Worm (Caenorhabditis elegans) whole organism, late embryonic: ENCODE measurements around the gene W04E12.9.

Source experiments
- ceh-18 ChIP-seq: sonication (generic microtip); optimal IDR thresholded peaks from 2 replicates; lab custom pipeline; 2016; ENCODE audit warnings: missing genetic modification characterization, missing compliant biosample characterization
- ceh-19 ChIP-seq: fragments of 200-800 bp; sonication (Bioruptor generic); optimal IDR thresholded peaks from 2 replicates; lab custom pipeline; 2018; ENCODE audit warnings: mild to moderate bottlenecking, missing genetic modification characterization, missing compliant biosample characterization
- ceh-2 ChIP-seq: sonication (generic microtip); optimal IDR thresholded peaks from 2 replicates; lab custom pipeline; 2016; ENCODE audit warnings: missing genotype, missing genetic modification characterization, missing compliant biosample characterization
- ceh-22 ChIP-seq: sonication (generic microtip); optimal IDR thresholded peaks from 2 replicates; lab custom pipeline; 2017; ENCODE audit warnings: missing biosample characterization, missing genetic modification characterization
- ceh-24 ChIP-seq: sonication (generic microtip); optimal IDR thresholded peaks from 2 replicates; lab custom pipeline; 2016; ENCODE audit warnings: mild to moderate bottlenecking, missing genetic modification characterization, missing compliant biosample characterization
- ceh-34 ChIP-seq: sonication (generic microtip); optimal IDR thresholded peaks from 2 replicates; lab custom pipeline; 2016; ENCODE audit warnings: mild to moderate bottlenecking, missing genetic modification characterization, missing compliant biosample characterization
- ceh-45 ChIP-seq: fragments of 200-800 bp; sonication (Bioruptor generic); IDR thresholded peaks from 2 replicates; pipeline ENCODE4 v1.3.6; 2022; ENCODE audit warnings: missing genetic modification reagents, missing genetic modification characterization, missing compliant biosample characterization
- ceh-9 ChIP-seq: sonication (generic microtip); optimal IDR thresholded peaks from 2 replicates; lab custom pipeline; 2016; ENCODE audit warnings: mild to moderate bottlenecking, missing genetic modification characterization, inconsistent platforms, missing compliant biosample characterization
- che-1 ChIP-seq: sonication (generic microtip); optimal IDR thresholded peaks from 2 replicates; lab custom pipeline; 2016; ENCODE audit warnings: mild to moderate bottlenecking, missing genetic modification characterization, missing compliant biosample characterization
- dve-1 ChIP-seq: sonication (generic microtip); optimal IDR thresholded peaks from 2 replicates; lab custom pipeline; 2017; ENCODE audit warnings: antibody characterized with exemption, mild to moderate bottlenecking, missing genetic modification characterization, missing compliant biosample characterization
- elt-2 ChIP-seq: sonication (generic microtip); optimal IDR thresholded peaks from 2 replicates; lab custom pipeline; 2016; ENCODE audit warnings: missing genetic modification reagents, missing genetic modification characterization, missing compliant biosample characterization
- ets-4 ChIP-seq: sonication (generic microtip); optimal IDR thresholded peaks from 2 replicates; lab custom pipeline; 2016; ENCODE audit warnings: missing genetic modification characterization, missing compliant biosample characterization
- eyg-1 ChIP-seq: sonication (generic microtip); optimal IDR thresholded peaks from 2 replicates; lab custom pipeline; 2016; ENCODE audit warnings: missing genotype, missing genetic modification characterization, missing compliant biosample characterization
- hlh-13 ChIP-seq: fragments of 200-800 bp; sonication (Bioruptor generic); optimal IDR thresholded peaks from 2 replicates; lab custom pipeline; 2018; ENCODE audit warnings: mild to moderate bottlenecking, missing genetic modification characterization, missing compliant biosample characterization
- hlh-15 ChIP-seq: sonication (generic microtip); optimal IDR thresholded peaks from 2 replicates; lab custom pipeline; 2016; ENCODE audit warnings: missing genetic modification characterization, missing compliant biosample characterization
- hlh-30 ChIP-seq: sonication (generic microtip); optimal IDR thresholded peaks from 2 replicates; lab custom pipeline; 2017; ENCODE audit warnings: antibody characterized with exemption, missing genetic modification characterization, missing compliant biosample characterization; ENCODE audit not compliant: insufficient read depth
- lin-11 ChIP-seq: fragments of 200-800 bp; sonication (Bioruptor generic); optimal IDR thresholded peaks from 2 replicates; lab custom pipeline; 2018; ENCODE audit warnings: mild to moderate bottlenecking, missing genetic modification characterization, missing compliant biosample characterization
- mec-3 ChIP-seq: sonication (generic microtip); optimal IDR thresholded peaks from 2 replicates; lab custom pipeline; 2016; ENCODE audit warnings: borderline replicate concordance, missing genetic modification characterization, missing compliant biosample characterization
- nhr-11 ChIP-seq: fragments of 150-350 bp; optimal IDR thresholded peaks from 2 replicates; lab custom pipeline; 2014; ENCODE audit warnings: missing biosample characterization, missing genetic modification characterization
- odd-2 ChIP-seq: sonication (generic microtip); optimal IDR thresholded peaks from 2 replicates; lab custom pipeline; 2017; ENCODE audit warnings: antibody characterized with exemption, mild to moderate bottlenecking, missing genetic modification characterization, missing compliant biosample characterization
- pax-1 ChIP-seq: fragments of 150-350 bp; optimal IDR thresholded peaks from 2 replicates; lab custom pipeline; 2014; ENCODE audit warnings: missing biosample characterization, missing genetic modification characterization
- pha-2 ChIP-seq: sonication (generic microtip); optimal IDR thresholded peaks from 2 replicates; lab custom pipeline; 2017; ENCODE audit warnings: mild to moderate bottlenecking, missing genetic modification characterization, missing compliant biosample characterization
- pqm-1 ChIP-seq: sonication (generic microtip); optimal IDR thresholded peaks from 2 replicates; lab custom pipeline; 2016; ENCODE audit warnings: missing genetic modification characterization, missing compliant biosample characterization
- pros-1 ChIP-seq: fragments of 150-350 bp; optimal IDR thresholded peaks from 2 replicates; lab custom pipeline; 2014; ENCODE audit warnings: missing biosample characterization, missing genetic modification reagents, missing genetic modification characterization
- ref-2 ChIP-seq: sonication (generic microtip); optimal IDR thresholded peaks from 2 replicates; lab custom pipeline; 2016; ENCODE audit warnings: missing genetic modification characterization, missing compliant biosample characterization
- sdc-2 ChIP-seq: sonication (generic microtip); optimal IDR thresholded peaks from 2 replicates; lab custom pipeline; 2016; ENCODE audit warnings: missing genotype, missing genetic modification characterization, missing compliant biosample characterization
- sox-2 ChIP-seq: fragments of 200-800 bp; sonication (Bioruptor generic); IDR thresholded peaks from 2 replicates; pipeline ENCODE4 v1.3.6; 2022; ENCODE audit warnings: missing genetic modification reagents, missing genetic modification characterization, missing compliant biosample characterization
- sox-4 ChIP-seq: sonication (generic microtip); optimal IDR thresholded peaks from 2 replicates; lab custom pipeline; 2017; ENCODE audit warnings: mild to moderate bottlenecking, missing genetic modification characterization, inconsistent platforms, missing compliant biosample characterization
- syd-9 ChIP-seq: sonication (generic microtip); optimal IDR thresholded peaks from 2 replicates; lab custom pipeline; 2016; ENCODE audit warnings: mild to moderate bottlenecking, missing genetic modification characterization, moderate library complexity, missing compliant biosample characterization
- ttx-3 ChIP-seq: sonication (generic microtip); optimal IDR thresholded peaks from 2 replicates; lab custom pipeline; 2016; ENCODE audit warnings: missing genetic modification reagents, missing genetic modification characterization, missing compliant biosample characterization
- unc-42 ChIP-seq: sonication (generic microtip); optimal IDR thresholded peaks from 2 replicates; lab custom pipeline; 2016; ENCODE audit warnings: missing genotype, missing genetic modification characterization, missing compliant biosample characterization
- unc-55 ChIP-seq: sonication (generic microtip); optimal IDR thresholded peaks from 2 replicates; lab custom pipeline; 2017; ENCODE audit warnings: missing biosample characterization, missing genetic modification reagents, missing genetic modification characterization
- zip-5 ChIP-seq: sonication (generic microtip); optimal IDR thresholded peaks from 2 replicates; lab custom pipeline; 2016; ENCODE audit warnings: missing genetic modification characterization, missing compliant biosample characterization
- ztf-16 ChIP-seq: sonication (generic microtip); optimal IDR thresholded peaks from 2 replicates; lab custom pipeline; 2017; ENCODE audit warnings: missing genetic modification characterization, missing compliant biosample characterization

Gene W04E12.9

ce11 chrV:19741651-19742050 lies 14.7 kb upstream of the W04E12.9 start, which contains the start of gene W04E12.3:
Gene W04E12.3 (plus strand): TSS chrV:19741951.
- TF ChIP-seq sdc-2 (tag; lab: Kevin White, UChicago) (no peak), hlh-30 (tag; lab: Kevin White, UChicago) (no peak), nhr-11 (tag; lab: Kevin White, UChicago) (no peak), ceh-19 (GFP tag; lab: Kevin White, UChicago) (no peak), pax-1 (tag; lab: Kevin White, UChicago) (no peak), pqm-1 (tag; lab: Kevin White, UChicago) (no peak), ceh-22 (no peak), unc-55 (GFP tag; lab: Kevin White, UChicago) (no peak), zip-5 (no peak), ceh-2 (tag; lab: Kevin White, UChicago) (no peak), hlh-15 (tag; lab: Kevin White, UChicago) (no peak), ceh-24 (tag; lab: Kevin White, UChicago) (no peak), sox-2 (GFP tag; lab: Robert Waterston, UW) (no peak), ceh-18 (tag; lab: Kevin White, UChicago) (no peak), ceh-9 (tag; lab: Kevin White, UChicago) (no peak), lin-11 (no peak), ceh-34 (tag; lab: Kevin White, UChicago) (no peak), dve-1 (no peak)

- no peak for TF ChIP-seq ceh-34 (tag; lab: Kevin White, UChicago)
- TF ChIP-seq pha-2 (tag; lab: Kevin White, UChicago) = no peak
- TF ChIP-seq, all 69 proteins: peak for 0
Observed at ce11 chrV:19743305-19743704, 13.0 kb upstream of the W04E12.9 start, which contains the start of gene W04E12.4. Gene W04E12.4 (plus strand): TSS chrV:19743605.

ce11 chrV:19743794-19744193 lies 12.6 kb upstream of the W04E12.9 start:
- TF ChIP-seq mec-3 (tag; lab: Kevin White, UChicago) = no peak
- TF ChIP-seq unc-42 (tag; lab: Kevin White, UChicago) = no peak
- no peak for TF ChIP-seq eyg-1 (tag; lab: Kevin White, UChicago)
- TF ChIP-seq sox-4 (tag; lab: Kevin White, UChicago) = no peak
- TF ChIP-seq syd-9 (tag; lab: Kevin White, UChicago) = no peak
- no peak for TF ChIP-seq sdc-2 (tag; lab: Kevin White, UChicago)

- TF ChIP-seq che-1 (no peak), odd-2 (no peak), eyg-1 (tag; lab: Kevin White, UChicago) (no peak), ref-2 (tag; lab: Kevin White, UChicago) (no peak), lin-11 (no peak), dve-1 (no peak), ttx-3 (tag; lab: Kevin White, UChicago) (no peak), ets-4 (tag; lab: Kevin White, UChicago) (no peak), ztf-16 (tag; lab: Kevin White, UChicago) (no peak), hlh-30 (tag; lab: Kevin White, UChicago) (no peak)
Observed at ce11 chrV:19744210-19744609, 12.1 kb upstream of the W04E12.9 start.

DNA sequence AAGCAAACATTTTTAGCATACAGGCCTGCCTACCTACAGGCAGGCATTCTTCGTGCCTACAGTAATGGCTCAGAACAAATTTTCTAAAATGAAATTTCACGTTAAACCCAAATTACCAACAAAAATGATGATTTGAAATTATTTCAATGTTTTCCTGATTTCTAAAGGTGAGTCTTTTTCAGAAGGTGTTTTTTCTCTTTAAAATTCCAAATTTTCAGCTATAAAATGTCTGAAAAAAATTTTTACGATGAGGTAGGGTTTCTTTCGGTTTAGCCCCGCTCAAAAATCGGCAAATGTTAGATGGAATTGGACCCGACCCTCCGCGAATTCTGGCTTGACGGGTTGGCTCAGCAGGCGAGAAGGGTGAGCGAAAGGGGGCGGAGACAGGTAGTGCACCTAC lies 10.5 kb upstream of the W04E12.9 start, which contains the start of gene W04E12.5:
W04E12.5 (plus strand) TSS at position 301 of the 400 bp plus-strand sequence.
- no peak for TF ChIP-seq hlh-13 (GFP tag; lab: Kevin White, UChicago)
- no peak for TF ChIP-seq hlh-15 (tag; lab: Kevin White, UChicago)
- TF ChIP-seq ceh-9 (tag; lab: Kevin White, UChicago) = no peak
- TF ChIP-seq sox-2 (GFP tag; lab: Robert Waterston, UW) = no peak
- TF ChIP-seq ceh-45 (GFP tag; lab: Robert Waterston, UW) = no peak
- TF ChIP-seq lin-11 = no peak
- TF ChIP-seq pros-1 (tag; lab: Kevin White, UChicago) = no peak
- no peak for TF ChIP-seq elt-2 (tag; lab: Kevin White, UChicago)
